Worm (Caenorhabditis elegans) whole organism, L2 larva: ENCODE data around the gene nspg-7.1.

Experiments
- F13H6.1 ChIP-seq: sonication (generic microtip); optimal IDR thresholded peaks from 2 replicates; lab custom pipeline; 2016; ENCODE audit warnings: missing genetic modification characterization, missing compliant biosample characterization
- ceh-16 ChIP-seq: fragments of 150-350 bp; optimal IDR thresholded peaks from 2 replicates; lab custom pipeline; 2014; ENCODE audit warnings: missing biosample characterization, missing genetic modification characterization
- elt-1 ChIP-seq: fragments of 150-350 bp; optimal IDR thresholded peaks from 2 replicates; lab custom pipeline; 2014; ENCODE audit warnings: missing biosample characterization, missing genetic modification characterization
- mab-5 ChIP-seq: fragments of 150-350 bp; optimal IDR thresholded peaks from 2 replicates; lab custom pipeline; 2014; ENCODE audit warnings: missing biosample characterization, missing genetic modification characterization
- mdl-1 ChIP-seq, 2 experiments: fragments of 150-350 bp in 1 of 2; sonication (generic microtip) in 1 of 2; optimal IDR thresholded peaks; 2 replicates each; lab custom pipeline; 2017; ENCODE audit warnings: missing biosample characterization in 2 of 2, missing genetic modification characterization in 2 of 2
- nhr-12 ChIP-seq: fragments of 150-350 bp; optimal IDR thresholded peaks from 2 replicates; lab custom pipeline; 2014; ENCODE audit warnings: missing biosample characterization, missing genetic modification characterization
- zag-1 ChIP-seq: fragments of 150-350 bp; optimal IDR thresholded peaks from 2 replicates; lab custom pipeline; 2014; ENCODE audit warnings: missing biosample characterization, missing genetic modification characterization

DNA sequence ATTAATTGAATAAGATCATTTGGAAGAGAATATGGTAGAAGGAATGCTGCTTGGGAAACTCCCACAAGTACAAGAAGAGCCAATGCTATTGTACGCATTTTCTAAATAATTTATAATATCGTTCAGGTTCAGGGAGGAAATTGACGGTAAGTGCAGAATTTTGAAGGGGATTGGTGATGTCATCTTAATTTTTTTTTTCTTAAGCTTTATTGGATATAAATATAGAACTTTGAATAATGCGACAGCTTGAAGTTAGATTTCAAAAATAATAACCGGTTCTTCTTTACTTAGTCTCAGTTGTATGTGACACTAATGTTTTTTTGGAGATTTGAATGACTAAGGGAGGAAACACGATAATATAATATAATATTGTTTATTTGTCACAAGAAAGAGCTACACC, at the start of gene nspg-7.1:
- TF ChIP-seq mdl-1 (tag; optimal IDR thresholded peaks at IDR 0.05; lab: Kevin White, UChicago) (no peak), nhr-12 (no peak), F13H6.1 (tag; lab: Kevin White, UChicago) (no peak), zag-1 (no peak), mab-5 (tag; lab: Kevin White, UChicago) (no peak), elt-1 (no peak), ceh-16 (no peak)
